Fruit fly (Drosophila melanogaster) whole organism, embryonic: ENCODE measurements around the gene Phs.

Experiments used
- Asciz ChIP-seq: fragments of 200-800 bp; sonication (Bioruptor generic); optimal IDR thresholded peaks from 2 replicates; lab custom pipeline; 2017; ENCODE audit warnings: missing biosample characterization, mild to moderate bottlenecking, missing genetic modification characterization, missing genetic modification reagents
- Bgb ChIP-seq: fragments of 200-800 bp; sonication (Bioruptor generic); IDR thresholded peaks from 2 replicates; pipeline ENCODE4 v1.3.6; 2022; ENCODE audit warnings: missing biosample characterization, missing genetic modification characterization; ENCODE audit not compliant: partially characterized antibody
- CG10431 ChIP-seq: fragments of 200-800 bp; sonication (Bioruptor generic); optimal IDR thresholded peaks from 3 replicates; lab custom pipeline; 2018; ENCODE audit warnings: missing biosample characterization, mild to moderate bottlenecking, missing genetic modification characterization
- CG10565 ChIP-seq: fragments of 200-800 bp; sonication (Bioruptor generic); optimal IDR thresholded peaks from 3 replicates; lab custom pipeline; 2016; ENCODE audit warnings: missing biosample characterization, mild to moderate bottlenecking, missing genetic modification characterization
- CG11093 ChIP-seq: fragments of 200-800 bp; sonication (Bioruptor generic); IDR thresholded peaks from 3 replicates; pipeline ENCODE4 v1.3.6; 2022; ENCODE audit warnings: missing biosample characterization, missing genetic modification characterization
- CG11504 ChIP-seq: fragments of 200-800 bp; sonication (Bioruptor generic); optimal IDR thresholded peaks from 3 replicates; lab custom pipeline; 2019; ENCODE audit warnings: missing biosample characterization, mild to moderate bottlenecking, missing genetic modification characterization, moderate library complexity
- CG11723 ChIP-seq: fragments of 200-800 bp; sonication (Bioruptor generic); optimal IDR thresholded peaks from 2 replicates; lab custom pipeline; 2017; ENCODE audit warnings: missing biosample characterization, mild to moderate bottlenecking, missing genetic modification characterization
- CG13123 ChIP-seq: fragments of 200-800 bp; sonication (Bioruptor generic); optimal IDR thresholded peaks from 2 replicates; lab custom pipeline; 2016; ENCODE audit warnings: missing biosample characterization, missing genetic modification characterization
- CG14441 ChIP-seq: fragments of 200-800 bp; sonication (Bioruptor generic); IDR thresholded peaks from 2 replicates; pipeline ENCODE4 v1.3.6; 2022; ENCODE audit warnings: missing biosample characterization, missing genetic modification characterization
- CG14710 ChIP-seq: fragments of 200-800 bp; sonication (Bioruptor generic); optimal IDR thresholded peaks from 3 replicates; lab custom pipeline; 2019; ENCODE audit warnings: missing biosample characterization, mild to moderate bottlenecking, missing genetic modification characterization, moderate library complexity
- CG18011 ChIP-seq: fragments of 200-800 bp; sonication (Bioruptor generic); optimal IDR thresholded peaks from 2 replicates; lab custom pipeline; 2017; ENCODE audit warnings: missing biosample characterization, missing genetic modification characterization, mild to moderate bottlenecking, moderate library complexity, missing genotype
- CG1832 ChIP-seq: fragments of 200-800 bp; sonication (Bioruptor generic); optimal IDR thresholded peaks from 2 replicates; lab custom pipeline; 2017; ENCODE audit warnings: missing biosample characterization, mild to moderate bottlenecking, missing genetic modification characterization, inconsistent platforms
- CG18476 ChIP-seq: fragments of 200-800 bp; sonication (Bioruptor generic); optimal IDR thresholded peaks from 2 replicates; lab custom pipeline; 2016; ENCODE audit warnings: missing biosample characterization, mild to moderate bottlenecking, missing genetic modification characterization
- CG2120 ChIP-seq: fragments of 200-800 bp; sonication (Bioruptor generic); optimal IDR thresholded peaks from 3 replicates; lab custom pipeline; 2016; ENCODE audit warnings: missing biosample characterization, missing genetic modification characterization
- CG30431 ChIP-seq: fragments of 200-800 bp; sonication (Bioruptor generic); optimal IDR thresholded peaks from 2 replicates; lab custom pipeline; 2017; ENCODE audit warnings: missing biosample characterization, missing genetic modification characterization
- CG7987 ChIP-seq: fragments of 200-800 bp; sonication (Bioruptor generic); optimal IDR thresholded peaks from 2 replicates; lab custom pipeline; 2018; ENCODE audit warnings: missing biosample characterization, mild to moderate bottlenecking, missing genetic modification characterization, moderate library complexity
- CG9609 ChIP-seq: fragments of 200-800 bp; sonication (Bioruptor generic); optimal IDR thresholded peaks from 3 replicates; lab custom pipeline; 2016; ENCODE audit warnings: missing biosample characterization, missing genetic modification characterization
- D ChIP-seq, 2 experiments: fragments of 200-800 bp in 1 of 2; fragments of >200 bp in 1 of 2; sonication (Bioruptor generic) in 1 of 2; optimal IDR thresholded peaks; 2 replicates in 1 of 2; 3 replicates in 1 of 2; lab custom pipeline; 2017; ENCODE audit warnings: mild to moderate bottlenecking in 1 of 2, missing biosample characterization in 1 of 2, missing genetic modification characterization in 1 of 2, missing genetic modification reagents in 1 of 2
- Dll ChIP-seq: fragments of 200-800 bp; sonication (Bioruptor generic); IDR thresholded peaks from 4 replicates; pipeline ENCODE4 v1.3.6; 2022; ENCODE audit warnings: missing biosample characterization, missing genetic modification characterization; ENCODE audit not compliant: partially characterized antibody
- GATAe ChIP-seq: fragments of 200-800 bp; sonication (Bioruptor generic); conservative IDR thresholded peaks from 2 replicates; pipeline ENCODE4 v1.3.6; 2022; ENCODE audit warnings: missing biosample characterization, missing genetic modification characterization
- Gug ChIP-seq: fragments of 200-800 bp; sonication (Bioruptor generic); IDR thresholded peaks from 4 replicates; pipeline ENCODE4 v1.3.6; 2022; ENCODE audit warnings: missing biosample characterization, missing genetic modification characterization
- Hey ChIP-seq: fragments of 200-800 bp; sonication (Bioruptor generic); optimal IDR thresholded peaks from 3 replicates; lab custom pipeline; 2018; ENCODE audit warnings: missing biosample characterization, mild to moderate bottlenecking, missing genetic modification characterization
- Hmx ChIP-seq: fragments of 200-800 bp; sonication (Bioruptor generic); optimal IDR thresholded peaks from 2 replicates; lab custom pipeline; 2016; ENCODE audit warnings: missing biosample characterization, missing genetic modification characterization
- Hr3 ChIP-seq: fragments of 200-800 bp; sonication (Bioruptor generic); optimal IDR thresholded peaks from 3 replicates; lab custom pipeline; 2016; ENCODE audit warnings: missing biosample characterization, missing genetic modification characterization
- Hr51 ChIP-seq, 2 experiments: fragments of 200-800 bp; sonication (Bioruptor generic); optimal IDR thresholded peaks; 2 replicates in 1 of 2; 3 replicates in 1 of 2; lab custom pipeline; 2016 to 2018; ENCODE audit warnings: missing biosample characterization in 2 of 2, missing genetic modification characterization in 2 of 2, mild to moderate bottlenecking in 1 of 2, moderate library complexity in 1 of 2
- Hr78 ChIP-seq, 2 experiments: fragments of 200-800 bp in 1 of 2; fragments of >200 bp in 1 of 2; sonication (Bioruptor generic) in 1 of 2; optimal IDR thresholded peaks; 2 replicates each; lab custom pipeline; 2017 to 2019; ENCODE audit warnings: missing biosample characterization in 2 of 2, missing genetic modification characterization in 2 of 2, mild to moderate bottlenecking in 1 of 2, moderate library complexity in 1 of 2
- Neu2 ChIP-seq: fragments of 200-800 bp; sonication (Bioruptor generic); optimal IDR thresholded peaks from 3 replicates; lab custom pipeline; 2016; ENCODE audit warnings: missing biosample characterization, missing genetic modification characterization, borderline replicate concordance
- Rfx ChIP-seq: fragments of 200-800 bp; sonication (Bioruptor generic); IDR thresholded peaks from 2 replicates; pipeline ENCODE4 v1.3.6; 2022; ENCODE audit warnings: missing biosample characterization, missing genetic modification characterization
- Six4 ChIP-seq: fragments of 200-800 bp; sonication (Bioruptor generic); optimal IDR thresholded peaks from 2 replicates; lab custom pipeline; 2016; ENCODE audit warnings: missing biosample characterization, missing genetic modification characterization
- Spps ChIP-seq: fragments of 200-800 bp; sonication (Bioruptor generic); optimal IDR thresholded peaks from 2 replicates; lab custom pipeline; 2018; ENCODE audit warnings: missing biosample characterization, mild to moderate bottlenecking, missing genetic modification characterization
- Sry-β ChIP-seq: fragments of 200-800 bp; sonication (Bioruptor generic); optimal IDR thresholded peaks from 2 replicates; lab custom pipeline; 2018; ENCODE audit warnings: missing biosample characterization, mild to moderate bottlenecking, missing genetic modification characterization, moderate library complexity
- TFAM ChIP-seq: fragments of 200-800 bp; sonication (Bioruptor generic); optimal IDR thresholded peaks from 2 replicates; lab custom pipeline; 2017; ENCODE audit warnings: missing biosample characterization, missing genetic modification characterization, inconsistent platforms
- az2 ChIP-seq: fragments of 200-800 bp; sonication (Bioruptor generic); optimal IDR thresholded peaks from 3 replicates; lab custom pipeline; 2016; ENCODE audit warnings: missing biosample characterization, missing genetic modification characterization
- bab2 ChIP-seq: fragments of 200-800 bp; sonication (Bioruptor generic); optimal IDR thresholded peaks from 2 replicates; lab custom pipeline; 2016; ENCODE audit warnings: missing biosample characterization, missing genetic modification characterization
- bowl ChIP-seq: fragments of 200-800 bp; sonication (Bioruptor generic); IDR thresholded peaks from 2 replicates; pipeline ENCODE4 v1.3.6; 2022; ENCODE audit warnings: missing biosample characterization, missing genetic modification characterization
- chif ChIP-seq, 2 experiments: fragments of 200-800 bp; sonication (Bioruptor generic); optimal IDR thresholded peaks; 3 replicates each; lab custom pipeline; 2016; ENCODE audit warnings: missing biosample characterization in 2 of 2, missing genetic modification characterization in 2 of 2
- ci ChIP-seq: fragments of 200-800 bp; sonication (Bioruptor generic); IDR thresholded peaks from 3 replicates; pipeline ENCODE4 v1.3.6; 2022; ENCODE audit warnings: missing biosample characterization, missing genetic modification characterization
- esg ChIP-seq: fragments of 200-800 bp; sonication (Bioruptor generic); conservative IDR thresholded peaks from 2 replicates; pipeline ENCODE4 v1.3.6; 2022; ENCODE audit warnings: missing biosample characterization, missing genetic modification characterization
- fd102C ChIP-seq: fragments of 200-800 bp; sonication (Bioruptor generic); optimal IDR thresholded peaks from 2 replicates; lab custom pipeline; 2018; ENCODE audit warnings: missing biosample characterization, mild to moderate bottlenecking, missing genetic modification characterization, moderate library complexity
- ftz-f1 ChIP-seq: fragments of 200-800 bp; sonication (Bioruptor generic); optimal IDR thresholded peaks from 2 replicates; lab custom pipeline; 2016; ENCODE audit warnings: missing biosample characterization, missing genetic modification characterization
- gcm ChIP-seq: fragments of 200-800 bp; sonication (Bioruptor generic); optimal IDR thresholded peaks from 2 replicates; lab custom pipeline; 2019; ENCODE audit warnings: missing biosample characterization, mild to moderate bottlenecking, missing genetic modification characterization, moderate library complexity
- kni ChIP-seq: fragments of 200-800 bp; sonication (Bioruptor generic); optimal IDR thresholded peaks from 3 replicates; lab custom pipeline; 2017; ENCODE audit warnings: mild to moderate bottlenecking, missing biosample characterization, missing genetic modification reagents, missing genetic modification characterization
- lov ChIP-seq, 2 experiments: fragments of 200-800 bp in 1 of 2; fragments of >200 bp in 1 of 2; sonication (Bioruptor generic) in 1 of 2; IDR thresholded peaks in 1 of 2; optimal IDR thresholded peaks in 1 of 2; 2 replicates in 1 of 2; 3 replicates in 1 of 2; pipeline versions ENCODE4 v1.3.6 to Lab custom; 2017 to 2022; ENCODE audit warnings: missing biosample characterization in 1 of 2, missing genetic modification characterization in 1 of 2
- p53 ChIP-seq: fragments of 200-800 bp; sonication (Bioruptor generic); optimal IDR thresholded peaks from 2 replicates; lab custom pipeline; 2016; ENCODE audit warnings: missing biosample characterization, missing genetic modification characterization
- pho ChIP-seq: fragments of 200-800 bp; sonication (Bioruptor generic); optimal IDR thresholded peaks from 2 replicates; lab custom pipeline; 2016; ENCODE audit warnings: missing biosample characterization, missing genetic modification characterization
- rib ChIP-seq: fragments of 200-800 bp; sonication (Bioruptor generic); IDR thresholded peaks from 2 replicates; pipeline ENCODE4 v1.3.6; 2022; ENCODE audit warnings: missing biosample characterization, missing genetic modification characterization
- slp2 ChIP-seq: fragments of 200-800 bp; sonication (Bioruptor generic); optimal IDR thresholded peaks from 2 replicates; lab custom pipeline; 2016; ENCODE audit warnings: missing biosample characterization, missing genetic modification characterization
- sug ChIP-seq: fragments of 200-800 bp; optimal IDR thresholded peaks from 2 replicates; lab custom pipeline; 2019; ENCODE audit warnings: missing biosample characterization, mild to moderate bottlenecking, missing genetic modification characterization, moderate library complexity
- trh ChIP-seq: fragments of 200-800 bp; sonication (Bioruptor generic); optimal IDR thresholded peaks from 2 replicates; lab custom pipeline; 2016; ENCODE audit warnings: missing biosample characterization, missing genetic modification characterization

Gene Phs

dm6 chr3L:15580487-15580886, 39.2 kb upstream of the Phs start, which contains the start of the genes mrn and CG12301 (continued):
- TF ChIP-seq esg (peak; percentile 71), CG11723 (GFP tag; lab: Kevin White, UChicago) (no peak), CG11504 (tag; lab: Kevin White, UChicago) (no peak), ci (GFP tag; lab: Robert Waterston, UW) (peak; percentile 49; the same call in 1 of the 3 replicates), CG1832 (GFP tag; lab: Kevin White, UChicago) (no peak), Gug (GFP tag; lab: Robert Waterston, UW) (peak; percentile 89), bowl (GFP tag; lab: Robert Waterston, UW) (no peak), Hr3 (GFP tag; lab: Kevin White, UChicago) (peak; percentile 68), kni (GFP tag; lab: Kevin White, UChicago) (no peak), CG13123 (GFP tag; lab: Kevin White, UChicago) (peak; percentile 11), ftz-f1 (GFP tag; lab: Kevin White, UChicago) (peak; percentile 75), Hey (tag; lab: Kevin White, UChicago) (no peak), p53 (GFP tag; lab: Kevin White, UChicago) (no peak), chif (GFP tag; optimal IDR thresholded peaks at IDR 0.05; lab: Kevin White, UChicago) (peak; percentile 49 to 55), Sry-β (GFP tag; lab: Kevin White, UChicago) (no peak), CG18476 (GFP tag; lab: Kevin White, UChicago) (peak; percentile 35), CG10565 (GFP tag; lab: Kevin White, UChicago) (no peak), CG11093 (GFP tag; lab: Robert Waterston, UW) (peak; percentile 90), slp2 (GFP tag; lab: Kevin White, UChicago) (peak; percentile 20), D (optimal IDR thresholded peaks at IDR 0.05; lab: Kevin White, UChicago) (no peak), D (GFP tag; optimal IDR thresholded peaks at IDR 0.05; lab: Kevin White, UChicago) (no peak), CG14710 (tag; lab: Kevin White, UChicago) (peak; percentile 76), CG18011 (GFP tag; lab: Kevin White, UChicago) (peak; percentile 44), Hr51 (GFP tag; optimal IDR thresholded peaks at IDR 0.05; lab: Kevin White, UChicago) (peak in 1 of 2 experiments; percentile 67), CG9609 (GFP tag; lab: Kevin White, UChicago) (peak; percentile 56), Bgb (GFP tag; lab: Robert Waterston, UW) (peak; percentile 87), CG2120 (GFP tag; lab: Kevin White, UChicago) (peak; percentile 91), CG10431 (no peak), TFAM (GFP tag; lab: Kevin White, UChicago) (no peak), bab2 (GFP tag; lab: Kevin White, UChicago) (peak; percentile 44), Rfx (peak; percentile 97), Spps (tag; lab: Kevin White, UChicago) (peak; percentile 41), pho (GFP tag; lab: Kevin White, UChicago) (peak; percentile 77), gcm (GFP tag; lab: Kevin White, UChicago) (no peak), trh (GFP tag; lab: Kevin White, UChicago) (peak; percentile 24), Asciz (GFP tag; lab: Kevin White, UChicago) (no peak), rib (GFP tag; lab: Robert Waterston, UW) (peak; percentile 81), CG14441 (GFP tag; lab: Robert Waterston, UW) (peak; percentile 96), Neu2 (GFP tag; lab: Kevin White, UChicago) (no peak), fd102C (GFP tag; lab: Kevin White, UChicago) (no peak), az2 (GFP tag; lab: Kevin White, UChicago) (peak; percentile 61), GATAe (GFP tag; lab: Robert Waterston, UW) (peak; percentile 81), CG7987 (GFP tag; lab: Kevin White, UChicago) (peak; percentile 74), CG30431 (GFP tag; lab: Kevin White, UChicago) (peak; percentile 9), Hr78 (GFP tag; optimal IDR thresholded peaks at IDR 0.05; lab: Kevin White, UChicago) (no peak), Six4 (peak; percentile 64), Dll (GFP tag; lab: Robert Waterston, UW) (peak; percentile 97), Hmx (GFP tag; lab: Kevin White, UChicago) (no peak), sug (tag; lab: Kevin White, UChicago) (no peak), lov (optimal IDR thresholded peaks at IDR 0.05; lab: Kevin White, UChicago) (no peak), lov (GFP tag; IDR thresholded peaks at IDR 0.05; lab: Robert Waterston, UW) (0 out of 3 replicates have a peak, but pooled peaks have one; percentile 37)
